Worm (Caenorhabditis elegans) whole organism, late embryonic: ENCODE data around the gene gst-5.

ENCODE experiments used
- C08G9.2 ChIP-seq: sonication (generic microtip); optimal IDR thresholded peaks from 2 replicates; lab custom pipeline; 2016; ENCODE audit warnings: mild to moderate bottlenecking, missing genetic modification characterization, moderate library complexity, missing compliant biosample characterization
- C38D4.7 ChIP-seq: fragments of 200-800 bp; sonication (Bioruptor generic); optimal IDR thresholded peaks from 2 replicates; lab custom pipeline; 2018; ENCODE audit warnings: mild to moderate bottlenecking, missing genetic modification characterization, moderate library complexity, missing compliant biosample characterization
- F13H6.1 ChIP-seq: sonication (generic microtip); optimal IDR thresholded peaks from 2 replicates; lab custom pipeline; 2016; ENCODE audit warnings: missing genetic modification characterization, missing compliant biosample characterization
- K02D7.2 ChIP-seq: sonication (generic microtip); optimal IDR thresholded peaks from 2 replicates; lab custom pipeline; 2017; ENCODE audit warnings: mild to moderate bottlenecking, missing genetic modification characterization, missing compliant biosample characterization
- T23F11.4 ChIP-seq: fragments of 200-800 bp; sonication (Bioruptor generic); optimal IDR thresholded peaks from 2 replicates; lab custom pipeline; 2018; ENCODE audit warnings: mild to moderate bottlenecking, missing genetic modification characterization, missing compliant biosample characterization
- ama-1 ChIP-seq: fragments of 150-350 bp; optimal IDR thresholded peaks from 2 replicates; lab custom pipeline; 2014
- ceh-14 ChIP-seq: sonication (generic microtip); optimal IDR thresholded peaks from 2 replicates; lab custom pipeline; 2016; ENCODE audit warnings: missing genotype, missing genetic modification characterization, missing compliant biosample characterization
- ceh-2 ChIP-seq: sonication (generic microtip); optimal IDR thresholded peaks from 2 replicates; lab custom pipeline; 2016; ENCODE audit warnings: missing genotype, missing genetic modification characterization, missing compliant biosample characterization
- ceh-22 ChIP-seq: sonication (generic microtip); optimal IDR thresholded peaks from 2 replicates; lab custom pipeline; 2017; ENCODE audit warnings: missing biosample characterization, missing genetic modification characterization
- ceh-30 ChIP-seq: fragments of 150-350 bp; optimal IDR thresholded peaks from 2 replicates; lab custom pipeline; 2014; ENCODE audit warnings: missing biosample characterization, missing genetic modification characterization
- ceh-31 ChIP-seq: sonication (generic microtip); optimal IDR thresholded peaks from 2 replicates; lab custom pipeline; 2016; ENCODE audit warnings: missing genetic modification characterization, missing compliant biosample characterization
- ceh-45 ChIP-seq: fragments of 200-800 bp; sonication (Bioruptor generic); IDR thresholded peaks from 2 replicates; pipeline ENCODE4 v1.3.6; 2022; ENCODE audit warnings: missing genetic modification reagents, missing genetic modification characterization, missing compliant biosample characterization
- ceh-6 ChIP-seq: fragments of 200-800 bp; sonication (Bioruptor generic); optimal IDR thresholded peaks from 2 replicates; lab custom pipeline; 2018; ENCODE audit warnings: mild to moderate bottlenecking, missing genetic modification characterization, missing compliant biosample characterization
- elt-2 ChIP-seq: sonication (generic microtip); optimal IDR thresholded peaks from 2 replicates; lab custom pipeline; 2016; ENCODE audit warnings: missing genetic modification reagents, missing genetic modification characterization, missing compliant biosample characterization
- elt-4 ChIP-seq: sonication (generic microtip); optimal IDR thresholded peaks from 2 replicates; lab custom pipeline; 2016; ENCODE audit warnings: missing genetic modification characterization, missing compliant biosample characterization
- ets-4 ChIP-seq: sonication (generic microtip); optimal IDR thresholded peaks from 2 replicates; lab custom pipeline; 2016; ENCODE audit warnings: missing genetic modification characterization, missing compliant biosample characterization
- eyg-1 ChIP-seq: sonication (generic microtip); optimal IDR thresholded peaks from 2 replicates; lab custom pipeline; 2016; ENCODE audit warnings: missing genotype, missing genetic modification characterization, missing compliant biosample characterization
- fax-1 ChIP-seq: sonication (generic microtip); optimal IDR thresholded peaks from 2 replicates; lab custom pipeline; 2016; ENCODE audit warnings: missing genotype, missing genetic modification characterization, missing compliant biosample characterization
- fkh-10 ChIP-seq: fragments of 150-350 bp; optimal IDR thresholded peaks from 2 replicates; lab custom pipeline; 2014; ENCODE audit warnings: missing biosample characterization, missing genetic modification reagents, missing genetic modification characterization
- hlh-13 ChIP-seq: fragments of 200-800 bp; sonication (Bioruptor generic); optimal IDR thresholded peaks from 2 replicates; lab custom pipeline; 2018; ENCODE audit warnings: mild to moderate bottlenecking, missing genetic modification characterization, missing compliant biosample characterization
- hlh-30 ChIP-seq: sonication (generic microtip); optimal IDR thresholded peaks from 2 replicates; lab custom pipeline; 2017; ENCODE audit warnings: antibody characterized with exemption, missing genetic modification characterization, missing compliant biosample characterization; ENCODE audit not compliant: insufficient read depth
- hlh-8 ChIP-seq: sonication (generic microtip); optimal IDR thresholded peaks from 2 replicates; lab custom pipeline; 2016; ENCODE audit warnings: missing genotype, missing genetic modification characterization, missing compliant biosample characterization
- lim-6 ChIP-seq: sonication (generic microtip); optimal IDR thresholded peaks from 2 replicates; lab custom pipeline; 2016; ENCODE audit warnings: missing genetic modification characterization, missing compliant biosample characterization
- nhr-11 ChIP-seq: fragments of 150-350 bp; optimal IDR thresholded peaks from 2 replicates; lab custom pipeline; 2014; ENCODE audit warnings: missing biosample characterization, missing genetic modification characterization
- nhr-232 ChIP-seq: sonication (generic microtip); optimal IDR thresholded peaks from 2 replicates; lab custom pipeline; 2016; ENCODE audit warnings: missing genetic modification characterization, missing compliant biosample characterization
- npax-4 ChIP-seq: sonication (generic microtip); optimal IDR thresholded peaks from 2 replicates; lab custom pipeline; 2016; ENCODE audit warnings: missing genetic modification characterization, missing compliant biosample characterization
- odd-2 ChIP-seq: sonication (generic microtip); optimal IDR thresholded peaks from 2 replicates; lab custom pipeline; 2017; ENCODE audit warnings: antibody characterized with exemption, mild to moderate bottlenecking, missing genetic modification characterization, missing compliant biosample characterization
- pat-9 ChIP-seq: fragments of 200-800 bp; sonication (Bioruptor generic); optimal IDR thresholded peaks from 2 replicates; lab custom pipeline; 2018; ENCODE audit warnings: mild to moderate bottlenecking, missing genetic modification characterization, moderate library complexity, missing compliant biosample characterization
- pqm-1 ChIP-seq: sonication (generic microtip); optimal IDR thresholded peaks from 2 replicates; lab custom pipeline; 2016; ENCODE audit warnings: missing genetic modification characterization, missing compliant biosample characterization
- pros-1 ChIP-seq: fragments of 150-350 bp; optimal IDR thresholded peaks from 2 replicates; lab custom pipeline; 2014; ENCODE audit warnings: missing biosample characterization, missing genetic modification reagents, missing genetic modification characterization
- rnt-1 ChIP-seq: sonication (generic microtip); optimal IDR thresholded peaks from 2 replicates; lab custom pipeline; 2016; ENCODE audit warnings: missing genetic modification characterization, missing compliant biosample characterization
- syd-9 ChIP-seq: sonication (generic microtip); optimal IDR thresholded peaks from 2 replicates; lab custom pipeline; 2016; ENCODE audit warnings: mild to moderate bottlenecking, missing genetic modification characterization, moderate library complexity, missing compliant biosample characterization
- ttx-3 ChIP-seq: sonication (generic microtip); optimal IDR thresholded peaks from 2 replicates; lab custom pipeline; 2016; ENCODE audit warnings: missing genetic modification reagents, missing genetic modification characterization, missing compliant biosample characterization
- unc-42 ChIP-seq: sonication (generic microtip); optimal IDR thresholded peaks from 2 replicates; lab custom pipeline; 2016; ENCODE audit warnings: missing genotype, missing genetic modification characterization, missing compliant biosample characterization
- unc-55 ChIP-seq: sonication (generic microtip); optimal IDR thresholded peaks from 2 replicates; lab custom pipeline; 2017; ENCODE audit warnings: missing biosample characterization, missing genetic modification reagents, missing genetic modification characterization

The gst-5 gene

ce11 chrII:10956793-10957192 lies 6.6 kb downstream of the gst-5 start, which contains the start of gene R03D7.8:
R03D7.8 (minus strand) TSS chrII:10956893.
- no peak for TF ChIP-seq odd-2 (tag; lab: Kevin White, UChicago)
- TF ChIP-seq hlh-30 (tag; lab: Kevin White, UChicago): no peak

- no peak for TF ChIP-seq ceh-6 (GFP tag; lab: Kevin White, UChicago)
Observed at ce11 chrII:10959138-10959537, 9.0 kb downstream of the gst-5 start.

ce11 chrII:10959676-10960075 lies 9.5 kb downstream of the gst-5 start:
- TF ChIP-seq pqm-1 (tag; lab: Kevin White, UChicago): no peak
- TF ChIP-seq hlh-13 (GFP tag; lab: Kevin White, UChicago): no peak
- no peak for TF ChIP-seq pat-9
- no peak for TF ChIP-seq ceh-45 (GFP tag; lab: Robert Waterston, UW)
- TF ChIP-seq fax-1 (tag; lab: Kevin White, UChicago): no peak
- no peak for TF ChIP-seq unc-42 (tag; lab: Kevin White, UChicago)
- no peak for TF ChIP-seq elt-4 (tag; lab: Kevin White, UChicago)
- no peak for TF ChIP-seq eyg-1 (tag; lab: Kevin White, UChicago)
- TF ChIP-seq rnt-1 (tag; lab: Kevin White, UChicago): no peak
- no peak for TF ChIP-seq npax-4 (tag; lab: Kevin White, UChicago)
- no peak for TF ChIP-seq syd-9
- no peak for TF ChIP-seq F13H6.1 (tag; lab: Kevin White, UChicago)
- TF ChIP-seq ceh-31 (tag; lab: Kevin White, UChicago): no peak
- TF ChIP-seq lim-6: no peak
- TF ChIP-seq nhr-11: no peak

- TF ChIP-seq unc-42 (tag; lab: Kevin White, UChicago): peak; percentile 51
- TF ChIP-seq unc-55 (GFP tag; lab: Kevin White, UChicago): no peak
- no peak for TF ChIP-seq elt-4 (tag; lab: Kevin White, UChicago)
Observed at ce11 chrII:10964748-10965147, 14.6 kb downstream of the gst-5 start.

- TF ChIP-seq ceh-45 (GFP tag; lab: Robert Waterston, UW): no peak
- TF ChIP-seq ets-4 (tag; lab: Kevin White, UChicago): no peak
- no peak for TF ChIP-seq ceh-6 (GFP tag; lab: Kevin White, UChicago)
- no peak for TF ChIP-seq rnt-1 (tag; lab: Kevin White, UChicago)
- TF ChIP-seq K02D7.2: no peak
- no peak for TF ChIP-seq ceh-14 (tag; lab: Kevin White, UChicago)
- no peak for TF ChIP-seq ceh-2 (tag; lab: Kevin White, UChicago)
- TF ChIP-seq lim-6: no peak
- no peak for TF ChIP-seq nhr-232
- TF ChIP-seq hlh-8 (tag; lab: Kevin White, UChicago): no peak
- TF ChIP-seq ceh-31 (tag; lab: Kevin White, UChicago): no peak
- TF ChIP-seq ttx-3 (tag; lab: Kevin White, UChicago): no peak
- TF ChIP-seq eyg-1 (tag; lab: Kevin White, UChicago): no peak
- TF ChIP-seq C38D4.7: no peak
- no peak for TF ChIP-seq pros-1 (tag; lab: Kevin White, UChicago)
- TF ChIP-seq fkh-10 (GFP tag; lab: Kevin White, UChicago): no peak
- TF ChIP-seq ama-1 (lab: Kevin White, UChicago): no peak
- no peak for TF ChIP-seq elt-2 (tag; lab: Kevin White, UChicago)
Observed at ce11 chrII:10970625-10971024, 20.5 kb downstream of the gst-5 start.

ce11 chrII:10971677-10972076 lies 21.5 kb downstream of the gst-5 start:
- TF ChIP-seq ceh-22 (tag; lab: Kevin White, UChicago) (no peak), hlh-8 (tag; lab: Kevin White, UChicago) (no peak), ceh-30 (no peak), T23F11.4 (GFP tag; lab: Kevin White, UChicago) (no peak), unc-42 (tag; lab: Kevin White, UChicago) (peak; percentile 77), C08G9.2 (tag; lab: Kevin White, UChicago) (no peak)
